Worm (Caenorhabditis elegans): ENCODE data around the gene pps-1.

DNA sequence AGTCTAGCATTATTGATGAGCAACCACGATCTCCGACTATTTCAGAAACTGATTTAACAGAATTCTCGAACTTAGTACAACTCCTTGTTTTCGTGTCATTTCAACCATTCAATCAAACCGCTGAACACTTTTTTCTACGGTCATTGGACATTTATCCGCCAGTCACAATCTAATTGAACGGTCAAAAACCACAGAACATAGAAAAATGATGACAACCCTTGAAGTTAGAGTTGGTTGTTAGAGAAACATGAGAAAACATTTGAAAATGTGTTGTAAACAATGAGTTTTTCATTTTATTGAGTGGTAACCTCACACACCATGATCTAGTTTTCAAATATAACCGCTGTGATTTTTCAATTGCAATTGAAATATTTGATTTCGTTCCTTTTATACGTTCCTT lies 17.3 kb upstream of the pps-1 start:
- no peak for TF ChIP-seq dpl-1 (GFP tag; optimal IDR thresholded peaks at IDR 0.05)
- peak; percentile 55 for TF ChIP-seq skn-1 (tag; optimal IDR thresholded peaks at IDR 0.05)
- TF ChIP-seq pqm-1 (tag; optimal IDR thresholded peaks at IDR 0.05), result no peak
- TF ChIP-seq ztf-11 (tag; optimal IDR thresholded peaks at IDR 0.05), result no peak
- TF ChIP-seq nhr-28 (tag; optimal IDR thresholded peaks at IDR 0.05), result no peak
- no peak for TF ChIP-seq tbx-2 (tag; optimal IDR thresholded peaks at IDR 0.05)
- no peak for TF ChIP-seq fos-1 (tag; optimal IDR thresholded peaks at IDR 0.05)
- TF ChIP-seq nhr-12 (tag; optimal IDR thresholded peaks at IDR 0.05), result no peak
- no peak for TF ChIP-seq vab-15 (tag; optimal IDR thresholded peaks at IDR 0.05)
- TF ChIP-seq zag-1 (tag; optimal IDR thresholded peaks at IDR 0.05), result no peak
- TF ChIP-seq ces-1 (GFP tag; optimal IDR thresholded peaks at IDR 0.05), result no peak
- TF ChIP-seq nhr-11 (tag; optimal IDR thresholded peaks at IDR 0.05), result no peak
- TF ChIP-seq ets-5 (GFP tag; IDR thresholded peaks at IDR 0.05), result no peak
- no peak for TF ChIP-seq aha-1 (tag; optimal IDR thresholded peaks at IDR 0.05)
